Worm (Caenorhabditis elegans): ENCODE measurements around the gene F21C10.1.
A peak's percentile ranks its signal among the peaks of the same experiment; 100 is the strongest.

The F21C10.1 gene

ce11 chrV:9141297-9141696, 9.2 kb downstream of the F21C10.1 start, which contains the start of gene pitr-3 (continued):
- TF ChIP-seq nhr-102 (tag; optimal IDR thresholded peaks at IDR 0.05) (no peak), fos-1 (tag; optimal IDR thresholded peaks at IDR 0.05) (no peak)

ce11 chrV:9143896-9144295, 11.8 kb downstream of the F21C10.1 start:
- TF ChIP-seq zip-11 (GFP tag; IDR thresholded peaks at IDR 0.05) (no peak), daf-16 (GFP tag; optimal IDR thresholded peaks at IDR 0.05) (no peak), daf-16 (tag; optimal IDR thresholded peaks at IDR 0.05) (no peak), ztf-7 (tag; optimal IDR thresholded peaks at IDR 0.05) (no peak), Y48G9A.11 (GFP tag; IDR thresholded peaks at IDR 0.05) (no peak), pqm-1 (tag; optimal IDR thresholded peaks at IDR 0.05) (no peak), nhr-28 (tag; optimal IDR thresholded peaks at IDR 0.05) (peak; percentile 23), lsy-2 (tag; optimal IDR thresholded peaks at IDR 0.05) (no peak), arid-1 (GFP tag; conservative IDR thresholded peaks at IDR 0.05) (no peak)

- TF ChIP-seq hlh-11 (tag; optimal IDR thresholded peaks at IDR 0.05), result peak; percentile 38
- peak; percentile 23 for TF ChIP-seq pqm-1 (tag; optimal IDR thresholded peaks at IDR 0.05)
- TF ChIP-seq dmd-6 (GFP tag; IDR thresholded peaks at IDR 0.05), result peak; percentile 75
- TF ChIP-seq nhr-28 (tag; optimal IDR thresholded peaks at IDR 0.05), result peak; percentile 3
- no peak for TF ChIP-seq madf-9 (GFP tag; conservative IDR thresholded peaks at IDR 0.05)
- TF ChIP-seq tra-1 (GFP tag; IDR thresholded peaks at IDR 0.05), result 0 out of 2 replicates have a peak, but pooled peaks have one; percentile 17
- TF ChIP-seq egl-43 (GFP tag; IDR thresholded peaks at IDR 0.05), result no peak
- TF ChIP-seq mes-2 (tag; optimal IDR thresholded peaks at IDR 0.05; ENCODE audit: poor library complexity, severe bottlenecking), result no peak
Observed at ce11 chrV:9146196-9146595, 14.1 kb downstream of the F21C10.1 start.

ce11 chrV:9146849-9147557, 14.9 kb downstream of the F21C10.1 start, which contains the start of gene spl-2:
Gene spl-2, minus strand, starts transcription at chrV:9146899.
- peak; percentile 5 for TF ChIP-seq nhr-28 (tag; optimal IDR thresholded peaks at IDR 0.05)
- TF ChIP-seq aha-1 (tag), result no peak
- no peak for TF ChIP-seq R02D3.7 (tag; optimal IDR thresholded peaks at IDR 0.05)
- peak; percentile 25; the same call in 1 of the 2 replicates for TF ChIP-seq dmd-6 (GFP tag; IDR thresholded peaks at IDR 0.05)
- peak; percentile 37 for TF ChIP-seq nhr-48 (tag; optimal IDR thresholded peaks at IDR 0.05)
- TF ChIP-seq Y105C5A.15 (GFP tag; IDR thresholded peaks at IDR 0.05), result no peak
- peak; percentile 56 for TF ChIP-seq mxl-3 (GFP tag; optimal IDR thresholded peaks at IDR 0.05)
- TF ChIP-seq hlh-11 (tag; optimal IDR thresholded peaks at IDR 0.05), result peak; percentile 35
- peak in 1 of 2 experiments; percentile 95 for TF ChIP-seq unc-62 (GFP tag; optimal IDR thresholded peaks at IDR 0.05 in 1 of 2)
- no peak for TF ChIP-seq unc-62 (tag; optimal IDR thresholded peaks at IDR 0.05)
- TF ChIP-seq hlh-30 (tag; optimal IDR thresholded peaks at IDR 0.05; ENCODE audit: insufficient read depth), result peak; percentile 42

ce11 chrV:9148151-9148550, 16.0 kb downstream of the F21C10.1 start:
- no peak for TF ChIP-seq dmd-6 (GFP tag; IDR thresholded peaks at IDR 0.05)
- no peak for TF ChIP-seq F10B5.3 (tag; optimal IDR thresholded peaks at IDR 0.05)
- TF ChIP-seq zag-1 (tag; optimal IDR thresholded peaks at IDR 0.05), result no peak
- TF ChIP-seq hmg-1.1 (GFP tag; IDR thresholded peaks at IDR 0.05), result no peak
- no peak for TF ChIP-seq zip-11 (GFP tag; IDR thresholded peaks at IDR 0.05)
- no peak for TF ChIP-seq ama-1 (optimal IDR thresholded peaks at IDR 0.05)
- TF ChIP-seq attf-4 (tag; optimal IDR thresholded peaks at IDR 0.05), result no peak
- TF ChIP-seq lim-7 (GFP tag; IDR thresholded peaks at IDR 0.05), result no peak
- TF ChIP-seq F26F4.8 (GFP tag; conservative IDR thresholded peaks at IDR 0.05), result no peak

- TF ChIP-seq nhr-41 (GFP tag; IDR thresholded peaks at IDR 0.05), result no peak
- no peak for TF ChIP-seq skn-1 (tag; optimal IDR thresholded peaks at IDR 0.05)
- TF ChIP-seq nhr-6 (tag; optimal IDR thresholded peaks at IDR 0.05), result no peak
- no peak for TF ChIP-seq set-16 (GFP tag; IDR thresholded peaks at IDR 0.05)
- no peak for TF ChIP-seq fkh-10 (GFP tag; optimal IDR thresholded peaks at IDR 0.05)
- TF ChIP-seq tra-1 (GFP tag; IDR thresholded peaks at IDR 0.05), result no peak
- no peak for TF ChIP-seq daf-19 (GFP tag; conservative IDR thresholded peaks at IDR 0.05)
- TF ChIP-seq rbr-2 (tag; optimal IDR thresholded peaks at IDR 0.05), result no peak
- no peak for TF ChIP-seq dpl-1 (GFP tag; optimal IDR thresholded peaks at IDR 0.05)
- TF ChIP-seq aha-1 (tag), result no peak
Observed at ce11 chrV:9152339-9152738, 20.2 kb downstream of the F21C10.1 start.
